Fruit fly (Drosophila melanogaster) whole organism, embryonic: ENCODE results near the gene SkpD.

Experiments used
- B-H1 ChIP-seq: fragments of 200-800 bp; sonication (Bioruptor generic); IDR thresholded peaks from 3 replicates; pipeline ENCODE4 v1.3.6; 2022; ENCODE audit warnings: missing biosample characterization, missing genetic modification characterization
- CG10431 ChIP-seq: fragments of 200-800 bp; sonication (Bioruptor generic); optimal IDR thresholded peaks from 3 replicates; lab custom pipeline; 2018; ENCODE audit warnings: missing biosample characterization, mild to moderate bottlenecking, missing genetic modification characterization
- CG10565 ChIP-seq: fragments of 200-800 bp; sonication (Bioruptor generic); optimal IDR thresholded peaks from 3 replicates; lab custom pipeline; 2016; ENCODE audit warnings: missing biosample characterization, mild to moderate bottlenecking, missing genetic modification characterization
- CG11247 ChIP-seq: fragments of 200-800 bp; sonication (Bioruptor generic); IDR thresholded peaks from 2 replicates; pipeline ENCODE4 v1.3.6; 2022; ENCODE audit warnings: missing biosample characterization, missing genetic modification characterization
- CG12104 ChIP-seq: fragments of 200-800 bp; sonication (Bioruptor generic); optimal IDR thresholded peaks from 3 replicates; lab custom pipeline; 2016; ENCODE audit warnings: missing biosample characterization, missing genetic modification characterization
- CG12299 ChIP-seq: fragments of 200-800 bp; sonication (Bioruptor generic); optimal IDR thresholded peaks from 2 replicates; lab custom pipeline; 2018; ENCODE audit warnings: missing biosample characterization, mild to moderate bottlenecking, missing genetic modification characterization
- CG13287 ChIP-seq: fragments of 200-800 bp; sonication (Bioruptor generic); IDR thresholded peaks from 2 replicates; pipeline ENCODE4 v1.3.6; 2022; ENCODE audit warnings: missing biosample characterization, missing genetic modification characterization; ENCODE audit not compliant: partially characterized antibody
- CG15073 ChIP-seq: fragments of 200-800 bp; sonication (Bioruptor generic); optimal IDR thresholded peaks from 2 replicates; lab custom pipeline; 2016; ENCODE audit warnings: missing biosample characterization, missing genetic modification characterization
- CG1529 ChIP-seq: fragments of 200-800 bp; sonication (Bioruptor generic); optimal IDR thresholded peaks from 3 replicates; lab custom pipeline; 2018; ENCODE audit warnings: missing biosample characterization, missing genetic modification characterization
- CG17385 ChIP-seq: fragments of 200-800 bp; sonication (Bioruptor generic); optimal IDR thresholded peaks from 3 replicates; lab custom pipeline; 2018; ENCODE audit warnings: missing biosample characterization, mild to moderate bottlenecking, missing genetic modification characterization
- CG17912 ChIP-seq: fragments of 200-800 bp; sonication (Bioruptor generic); optimal IDR thresholded peaks from 2 replicates; lab custom pipeline; 2018; ENCODE audit warnings: missing biosample characterization, mild to moderate bottlenecking, missing genetic modification characterization
- CG31441 ChIP-seq: fragments of 200-800 bp; sonication (Bioruptor generic); IDR thresholded peaks from 2 replicates; pipeline ENCODE4 v1.3.6; 2022; ENCODE audit warnings: missing biosample characterization, missing genetic modification characterization
- CG3726 ChIP-seq: fragments of 200-800 bp; sonication (Bioruptor generic); IDR thresholded peaks from 3 replicates; pipeline ENCODE4, ENCODE4 v1.3.6; 2022; ENCODE audit warnings: missing biosample characterization, missing genetic modification characterization
- CG3847 ChIP-seq: fragments of 200-800 bp; sonication (Bioruptor generic); IDR thresholded peaks from 2 replicates; pipeline ENCODE4 v1.3.6; 2022; ENCODE audit warnings: missing biosample characterization, missing genetic modification characterization
- CG42726 ChIP-seq: fragments of 200-800 bp; sonication (Bioruptor generic); IDR thresholded peaks from 2 replicates; pipeline ENCODE4 v1.3.6; 2022; ENCODE audit warnings: missing biosample characterization, missing genetic modification characterization; ENCODE audit not compliant: partially characterized antibody
- CG4820 ChIP-seq: fragments of 200-800 bp; sonication (Bioruptor generic); optimal IDR thresholded peaks from 3 replicates; lab custom pipeline; 2016; ENCODE audit warnings: missing biosample characterization, missing genetic modification characterization
- CG6175 ChIP-seq: fragments of 200-800 bp; sonication (Bioruptor generic); IDR thresholded peaks from 3 replicates; pipeline ENCODE4 v1.3.6; 2022; ENCODE audit warnings: missing biosample characterization, missing genetic modification characterization
- CG6254 ChIP-seq: fragments of 200-800 bp; sonication (Bioruptor generic); optimal IDR thresholded peaks from 3 replicates; lab custom pipeline; 2017; ENCODE audit warnings: mild to moderate bottlenecking, missing biosample characterization, missing genetic modification reagents, missing genetic modification characterization
- CG8290 ChIP-seq, 3 experiments: fragments of 200-800 bp; sonication (Bioruptor generic); optimal IDR thresholded peaks; 2 replicates each; lab custom pipeline; 2016 to 2019; ENCODE audit warnings: missing biosample characterization in 3 of 3, missing genetic modification characterization in 3 of 3, mild to moderate bottlenecking in 2 of 3, moderate library complexity in 1 of 3
- CG8944 ChIP-seq: fragments of 200-800 bp; sonication (Bioruptor generic); optimal IDR thresholded peaks from 3 replicates; lab custom pipeline; 2016; ENCODE audit warnings: missing biosample characterization, missing genetic modification characterization
- CG9215 ChIP-seq: fragments of 200-800 bp; sonication (Bioruptor generic); IDR thresholded peaks from 2 replicates; pipeline ENCODE4 v1.3.6; 2022; ENCODE audit warnings: missing biosample characterization, missing genetic modification characterization
- D ChIP-seq, 2 experiments: fragments of 200-800 bp in 1 of 2; fragments of >200 bp in 1 of 2; sonication (Bioruptor generic) in 1 of 2; optimal IDR thresholded peaks; 2 replicates in 1 of 2; 3 replicates in 1 of 2; lab custom pipeline; 2017; ENCODE audit warnings: mild to moderate bottlenecking in 1 of 2, missing biosample characterization in 1 of 2, missing genetic modification characterization in 1 of 2, missing genetic modification reagents in 1 of 2
- Dad ChIP-seq: fragments of 200-800 bp; sonication (Bioruptor generic); optimal IDR thresholded peaks from 3 replicates; lab custom pipeline; 2016; ENCODE audit warnings: missing biosample characterization, missing genetic modification characterization
- Dref ChIP-seq: fragments of 200-800 bp; sonication (Bioruptor generic); IDR thresholded peaks from 2 replicates; pipeline ENCODE4 v1.3.6; 2022; ENCODE audit warnings: missing biosample characterization, missing genetic modification characterization
- Hand ChIP-seq: fragments of 200-800 bp; sonication (Bioruptor generic); optimal IDR thresholded peaks from 2 replicates; lab custom pipeline; 2017; ENCODE audit warnings: mild to moderate bottlenecking, missing biosample characterization, missing genetic modification reagents, missing genetic modification characterization
- HmgD ChIP-seq: fragments of 200-800 bp; sonication (Bioruptor generic); optimal IDR thresholded peaks from 3 replicates; lab custom pipeline; 2016; ENCODE audit warnings: missing biosample characterization, missing genetic modification characterization
- Hr39 ChIP-seq: fragments of >200 bp; optimal IDR thresholded peaks from 2 replicates; lab custom pipeline; 2017
- Hr51 ChIP-seq, 2 experiments: fragments of 200-800 bp; sonication (Bioruptor generic); optimal IDR thresholded peaks; 2 replicates in 1 of 2; 3 replicates in 1 of 2; lab custom pipeline; 2016 to 2018; ENCODE audit warnings: missing biosample characterization in 2 of 2, missing genetic modification characterization in 2 of 2, mild to moderate bottlenecking in 1 of 2, moderate library complexity in 1 of 2
- Hr78 ChIP-seq, 2 experiments: fragments of 200-800 bp in 1 of 2; fragments of >200 bp in 1 of 2; sonication (Bioruptor generic) in 1 of 2; optimal IDR thresholded peaks; 2 replicates each; lab custom pipeline; 2017 to 2019; ENCODE audit warnings: missing biosample characterization in 2 of 2, missing genetic modification characterization in 2 of 2, mild to moderate bottlenecking in 1 of 2, moderate library complexity in 1 of 2
- Myb ChIP-seq: fragments of 200-800 bp; sonication (Bioruptor generic); optimal IDR thresholded peaks from 2 replicates; lab custom pipeline; 2016; ENCODE audit warnings: missing biosample characterization, missing genetic modification characterization
- Opbp ChIP-seq: fragments of 200-800 bp; sonication (Bioruptor generic); IDR thresholded peaks from 3 replicates; pipeline ENCODE4 v1.3.6; 2022; ENCODE audit warnings: missing biosample characterization, missing genetic modification characterization; ENCODE audit not compliant: partially characterized antibody
- Sox100B ChIP-seq: fragments of 200-800 bp; sonication (Bioruptor generic); optimal IDR thresholded peaks from 3 replicates; lab custom pipeline; 2018; ENCODE audit warnings: missing biosample characterization, mild to moderate bottlenecking, missing genetic modification characterization
- aop ChIP-seq: fragments of 200-800 bp; sonication (Bioruptor generic); IDR thresholded peaks from 2 replicates; pipeline ENCODE4 v1.3.6; 2022; ENCODE audit warnings: missing biosample characterization, missing genetic modification characterization
- bab2 ChIP-seq: fragments of 200-800 bp; sonication (Bioruptor generic); optimal IDR thresholded peaks from 2 replicates; lab custom pipeline; 2016; ENCODE audit warnings: missing biosample characterization, missing genetic modification characterization
- chm ChIP-seq: fragments of 200-800 bp; sonication (Bioruptor generic); IDR thresholded peaks from 2 replicates; pipeline ENCODE4 v1.3.6; 2022; ENCODE audit warnings: missing biosample characterization, missing genetic modification characterization
- crol ChIP-seq: fragments of 200-800 bp; sonication (Bioruptor generic); IDR thresholded peaks from 2 replicates; pipeline ENCODE4 v1.3.6; 2022; ENCODE audit warnings: missing biosample characterization, missing genetic modification characterization
- da ChIP-seq: fragments of 200-800 bp; sonication (Bioruptor generic); optimal IDR thresholded peaks from 2 replicates; lab custom pipeline; 2016; ENCODE audit warnings: missing biosample characterization, missing genetic modification characterization
- emc ChIP-seq: fragments of 200-800 bp; sonication (Bioruptor generic); optimal IDR thresholded peaks from 2 replicates; lab custom pipeline; 2016; ENCODE audit warnings: missing biosample characterization, missing genetic modification characterization
- en ChIP-seq: fragments of 200-800 bp; sonication (Bioruptor generic); optimal IDR thresholded peaks from 2 replicates; lab custom pipeline; 2016; ENCODE audit warnings: missing biosample characterization, missing genetic modification characterization
- fd3F ChIP-seq: fragments of 200-800 bp; sonication (Bioruptor generic); optimal IDR thresholded peaks from 2 replicates; lab custom pipeline; 2018; ENCODE audit warnings: missing biosample characterization, mild to moderate bottlenecking, missing genetic modification characterization, moderate library complexity
- h ChIP-seq: fragments of >200 bp; optimal IDR thresholded peaks from 2 replicates; lab custom pipeline; 2017
- hbn ChIP-seq: fragments of 200-800 bp; sonication (Bioruptor generic); IDR thresholded peaks from 2 replicates; pipeline ENCODE4 v1.3.6; 2022; ENCODE audit warnings: missing biosample characterization, missing genetic modification characterization; ENCODE audit not compliant: partially characterized antibody
- luna ChIP-seq: fragments of 200-800 bp; sonication (Bioruptor generic); optimal IDR thresholded peaks from 2 replicates; lab custom pipeline; 2016; ENCODE audit warnings: missing biosample characterization, missing genetic modification characterization
- pan ChIP-seq, 4 experiments: fragments of >200 bp in 3 of 4; fragments of 200-800 bp in 1 of 4; sonication (Bioruptor generic) in 1 of 4; optimal IDR thresholded peaks in 3 of 4; IDR thresholded peaks in 1 of 4; 2 replicates each; pipeline versions ENCODE4 v1.3.6 to Lab custom; 2017 to 2022; ENCODE audit warnings: missing biosample characterization in 2 of 4, missing genetic modification characterization in 2 of 4, mixed read lengths in 1 of 4
- psq ChIP-seq: fragments of 200-800 bp; sonication (Bioruptor generic); optimal IDR thresholded peaks from 2 replicates; lab custom pipeline; 2017; ENCODE audit warnings: missing biosample characterization, missing genetic modification characterization
- salm ChIP-seq: fragments of 200-800 bp; sonication (Bioruptor generic); optimal IDR thresholded peaks from 2 replicates; lab custom pipeline; 2018; ENCODE audit warnings: missing biosample characterization, mild to moderate bottlenecking, missing genetic modification characterization
- tap ChIP-seq: fragments of 200-800 bp; optimal IDR thresholded peaks from 3 replicates; lab custom pipeline; 2019; ENCODE audit warnings: missing biosample characterization, mild to moderate bottlenecking, missing genetic modification characterization, moderate library complexity
- twi ChIP-seq: fragments of 200-800 bp; optimal IDR thresholded peaks from 2 replicates; lab custom pipeline; 2019; ENCODE audit warnings: missing biosample characterization, mild to moderate bottlenecking, missing genetic modification characterization, moderate library complexity
- unc-4 ChIP-seq: fragments of 200-800 bp; sonication (Bioruptor generic); IDR thresholded peaks from 2 replicates; pipeline ENCODE4 v1.3.6; 2022; ENCODE audit warnings: missing biosample characterization, missing genetic modification characterization; ENCODE audit not compliant: partially characterized antibody
- yki ChIP-seq: fragments of >200 bp; optimal IDR thresholded peaks from 3 replicates; lab custom pipeline; 2018
- zf30C ChIP-seq: fragments of 200-800 bp; sonication (Bioruptor generic); optimal IDR thresholded peaks from 3 replicates; lab custom pipeline; 2018; ENCODE audit warnings: missing biosample characterization, mild to moderate bottlenecking, missing genetic modification characterization

The SkpD gene

dm6 chrX:19851989-19852307, 39.4 kb downstream of the SkpD start, which contains the start of the genes pico and Nup205 (continued):
- TF ChIP-seq CG10431 (GFP tag; lab: Kevin White, UChicago) (no peak), bab2 (GFP tag; lab: Kevin White, UChicago) (no peak), Sox100B (GFP tag; lab: Kevin White, UChicago) (no peak), CG12104 (GFP tag; lab: Kevin White, UChicago) (no peak), salm (tag; lab: Kevin White, UChicago) (no peak), Opbp (GFP tag; lab: Robert Waterston, UW) (peak; percentile 87), h (lab: Kevin White, UChicago) (no peak), CG11247 (GFP tag; lab: Robert Waterston, UW) (0 out of 2 replicates have a peak, but pooled peaks have one; percentile 8), chm (peak; percentile 59), CG8290 (GFP tag; optimal IDR thresholded peaks at IDR 0.05; lab: Kevin White, UChicago) (peak; percentile 80), CG8290 (tag; optimal IDR thresholded peaks at IDR 0.05; lab: Kevin White, UChicago) (no peak), emc (GFP tag; lab: Kevin White, UChicago) (no peak), twi (tag; lab: Kevin White, UChicago) (no peak), D (optimal IDR thresholded peaks at IDR 0.05; lab: Kevin White, UChicago) (no peak), D (GFP tag; optimal IDR thresholded peaks at IDR 0.05; lab: Kevin White, UChicago) (no peak), fd3F (GFP tag; lab: Kevin White, UChicago) (no peak), Dad (GFP tag; lab: Kevin White, UChicago) (peak; percentile 63), Myb (GFP tag; lab: Kevin White, UChicago) (peak; percentile 75), luna (no peak), CG6254 (no peak), Dref (peak; percentile 98), da (no peak), tap (tag; lab: Kevin White, UChicago) (no peak), CG15073 (GFP tag; lab: Kevin White, UChicago) (no peak), B-H1 (GFP tag; lab: Robert Waterston, UW) (no peak), Hr78 (GFP tag; optimal IDR thresholded peaks at IDR 0.05; lab: Kevin White, UChicago) (no peak), Hand (GFP tag; lab: Kevin White, UChicago) (no peak), CG42726 (peak; percentile 88), CG9215 (0 out of 2 replicates have a peak, but pooled peaks have one; percentile 28), en (no peak), Hr51 (GFP tag; optimal IDR thresholded peaks at IDR 0.05; lab: Kevin White, UChicago) (peak in 1 of 2 experiments; percentile 60), CG31441 (no peak), CG10565 (GFP tag; lab: Kevin White, UChicago) (no peak), hbn (GFP tag; lab: Robert Waterston, UW) (peak; percentile 64), CG8944 (peak; percentile 12), psq (GFP tag; lab: Kevin White, UChicago) (no peak), CG3726 (GFP tag; lab: Robert Waterston, UW) (no peak), CG12299 (tag; lab: Kevin White, UChicago) (no peak), unc-4 (GFP tag; lab: Robert Waterston, UW) (peak; percentile 78), HmgD (peak; percentile 84), yki (lab: Kevin White, UChicago) (no peak), CG1529 (GFP tag; lab: Kevin White, UChicago) (no peak), crol (GFP tag; lab: Robert Waterston, UW) (peak; percentile 60), CG4820 (GFP tag; lab: Kevin White, UChicago) (no peak), CG6175 (GFP tag; lab: Robert Waterston, UW) (no peak), pan (optimal IDR thresholded peaks at IDR 0.05; lab: Kevin White, UChicago) (no peak), pan (GFP tag; optimal IDR thresholded peaks at IDR 0.05 in 1 of 2, IDR thresholded peaks at IDR 0.05 in 1 of 2) (peak in 1 of 2 experiments; percentile 13), Hr39 (no peak), CG17912 (peak; percentile 32), CG17385 (GFP tag; lab: Kevin White, UChicago) (no peak), zf30C (no peak), aop (GFP tag; lab: Robert Waterston, UW) (no peak), CG13287 (GFP tag; lab: Robert Waterston, UW) (peak; percentile 89), CG3847 (GFP tag; lab: Robert Waterston, UW) (peak; percentile 52; the same call in 1 of the 2 replicates)
